Worm (Caenorhabditis elegans) whole organism, L1 larva: ENCODE results near the gene msp-59.

Experiments used
- C16A3.4 ChIP-seq: fragments of 150-350 bp; optimal IDR thresholded peaks from 2 replicates; lab custom pipeline; 2014; ENCODE audit warnings: missing biosample characterization, missing genetic modification characterization
- F16B12.6 ChIP-seq: fragments of 150-350 bp; optimal IDR thresholded peaks from 2 replicates; lab custom pipeline; 2014; ENCODE audit warnings: missing biosample characterization, missing genetic modification characterization
- aly-2 ChIP-seq: fragments of 150-350 bp; optimal IDR thresholded peaks from 2 replicates; lab custom pipeline; 2014; ENCODE audit warnings: missing biosample characterization, missing genetic modification characterization
- ama-1 ChIP-seq: fragments of 150-350 bp; optimal IDR thresholded peaks from 2 replicates; lab custom pipeline; 2014
- ceh-88 ChIP-seq: fragments of 200-800 bp; sonication (Bioruptor generic); IDR thresholded peaks from 2 replicates; pipeline ENCODE4 v1.3.6; 2022; ENCODE audit warnings: missing genetic modification characterization, missing compliant biosample characterization
- ceh-90 ChIP-seq: sonication (generic microtip); optimal IDR thresholded peaks from 2 replicates; lab custom pipeline; 2016; ENCODE audit warnings: missing genetic modification characterization, missing compliant biosample characterization
- dpl-1 ChIP-seq, 3 experiments: fragments of 150-350 bp in 2 of 3; sonication (generic microtip) in 1 of 3; optimal IDR thresholded peaks; 2 replicates each; lab custom pipeline; 2014 to 2017; ENCODE audit warnings: missing biosample characterization in 3 of 3, missing genetic modification characterization in 3 of 3, missing genetic modification reagents in 3 of 3
- efl-1 ChIP-seq, 4 experiments: fragments of 150-350 bp; optimal IDR thresholded peaks in 3 of 4; peaks in 1 of 4; 1 replicate in 1 of 4; 2 replicates in 3 of 4; lab custom pipeline; 2014; ENCODE audit warnings: missing biosample characterization in 2 of 4, missing genetic modification characterization in 2 of 4, missing genetic modification reagents in 2 of 4
- efl-3 ChIP-seq: fragments of 200-800 bp; sonication (Bioruptor generic); optimal IDR thresholded peaks from 2 replicates; lab custom pipeline; 2018; ENCODE audit warnings: mild to moderate bottlenecking, missing genetic modification characterization, missing compliant biosample characterization
- egl-13 ChIP-seq: sonication (generic microtip); optimal IDR thresholded peaks from 2 replicates; lab custom pipeline; 2016; ENCODE audit warnings: missing genotype, missing genetic modification reagents, missing genetic modification characterization, missing compliant biosample characterization
- egl-27 ChIP-seq, 2 experiments: fragments of 150-350 bp in 1 of 2; sonication (generic microtip); optimal IDR thresholded peaks; 3 replicates each; lab custom pipeline; 2017 to 2018; ENCODE audit warnings: missing biosample characterization in 2 of 2, missing genetic modification characterization in 2 of 2, missing genetic modification reagents in 2 of 2
- elt-2 ChIP-seq: sonication (generic microtip); optimal IDR thresholded peaks from 2 replicates; lab custom pipeline; 2016; ENCODE audit warnings: missing genetic modification characterization, mild to moderate bottlenecking, inconsistent platforms, missing compliant biosample characterization, missing genetic modification reagents
- ets-5 ChIP-seq: fragments of 200-800 bp; sonication (Bioruptor generic); IDR thresholded peaks from 2 replicates; pipeline ENCODE4 v1.3.6; 2022; ENCODE audit warnings: missing genetic modification characterization, missing compliant biosample characterization
- fkh-10 ChIP-seq: sonication (generic microtip); optimal IDR thresholded peaks from 2 replicates; lab custom pipeline; 2017; ENCODE audit warnings: missing biosample characterization, missing genetic modification reagents, missing genetic modification characterization
- fkh-8 ChIP-seq: sonication (generic microtip); optimal IDR thresholded peaks from 2 replicates; lab custom pipeline; 2016; ENCODE audit warnings: mild to moderate bottlenecking, missing genetic modification characterization, missing compliant biosample characterization
- fos-1 ChIP-seq: fragments of 150-350 bp; optimal IDR thresholded peaks from 2 replicates; lab custom pipeline; 2014; ENCODE audit warnings: missing biosample characterization, missing genetic modification characterization
- hlh-4 ChIP-seq: sonication (generic microtip); optimal IDR thresholded peaks from 2 replicates; lab custom pipeline; 2016; ENCODE audit warnings: mild to moderate bottlenecking, missing genetic modification characterization, missing compliant biosample characterization
- irx-1 ChIP-seq: sonication (generic microtip); optimal IDR thresholded peaks from 2 replicates; lab custom pipeline; 2016; ENCODE audit warnings: missing genetic modification characterization, missing compliant biosample characterization
- isw-1 ChIP-seq: fragments of 200-800 bp; sonication (Bioruptor generic); IDR thresholded peaks from 2 replicates; pipeline ENCODE4 v1.3.6; 2022; ENCODE audit warnings: missing genetic modification characterization, missing compliant biosample characterization
- lin-13 ChIP-seq: fragments of 150-350 bp; optimal IDR thresholded peaks from 2 replicates; lab custom pipeline; 2014; ENCODE audit warnings: missing biosample characterization, missing genetic modification reagents, missing genetic modification characterization
- lin-35 ChIP-seq, 2 experiments: fragments of 150-350 bp; optimal IDR thresholded peaks; 2 replicates each; lab custom pipeline; 2014; ENCODE audit warnings: missing biosample characterization in 2 of 2, missing genetic modification characterization in 2 of 2, missing genetic modification reagents in 2 of 2
- lir-3 ChIP-seq: sonication (generic microtip); optimal IDR thresholded peaks from 2 replicates; lab custom pipeline; 2016; ENCODE audit warnings: mild to moderate bottlenecking, missing genetic modification characterization, moderate library complexity, missing compliant biosample characterization; ENCODE audit not compliant: poor library complexity
- lsy-2 ChIP-seq, 2 experiments: fragments of 150-350 bp; optimal IDR thresholded peaks; 2 replicates each; lab custom pipeline; 2014; ENCODE audit warnings: missing biosample characterization in 2 of 2, missing genetic modification characterization in 2 of 2
- mab-9 ChIP-seq: fragments of 200-800 bp; sonication (Bioruptor generic); IDR thresholded peaks from 2 replicates; pipeline ENCODE4 v1.3.6; 2022; ENCODE audit warnings: missing genetic modification reagents, missing genetic modification characterization, missing compliant biosample characterization
- mdl-1 ChIP-seq, 2 experiments: fragments of 150-350 bp; optimal IDR thresholded peaks; 2 replicates each; lab custom pipeline; 2014 to 2017; ENCODE audit warnings: missing biosample characterization in 2 of 2, missing genetic modification characterization in 2 of 2, inconsistent platforms in 1 of 2
- mef-2 ChIP-seq: fragments of 150-350 bp; optimal IDR thresholded peaks from 2 replicates; lab custom pipeline; 2014; ENCODE audit warnings: missing biosample characterization, missing genetic modification characterization
- mep-1 ChIP-seq: fragments of 150-350 bp; optimal IDR thresholded peaks from 2 replicates; lab custom pipeline; 2014; ENCODE audit warnings: missing biosample characterization, missing genetic modification characterization
- nhr-19 ChIP-seq: fragments of 200-800 bp; sonication (Bioruptor generic); conservative IDR thresholded peaks from 2 replicates; pipeline ENCODE4 v1.3.6; 2022; ENCODE audit warnings: missing genetic modification characterization, missing compliant biosample characterization
- nhr-20 ChIP-seq: sonication (generic microtip); optimal IDR thresholded peaks from 2 replicates; lab custom pipeline; 2016; ENCODE audit warnings: mild to moderate bottlenecking, missing genetic modification characterization, missing compliant biosample characterization
- nhr-28 ChIP-seq: fragments of 150-350 bp; optimal IDR thresholded peaks from 2 replicates; lab custom pipeline; 2014; ENCODE audit warnings: missing biosample characterization, missing genetic modification characterization
- nhr-76 ChIP-seq: sonication (generic microtip); optimal IDR thresholded peaks from 2 replicates; lab custom pipeline; 2017; ENCODE audit warnings: missing biosample characterization, missing genetic modification characterization
- nhr-77 ChIP-seq: fragments of 150-350 bp; optimal IDR thresholded peaks from 2 replicates; lab custom pipeline; 2014; ENCODE audit warnings: missing biosample characterization, missing genetic modification characterization
- nhr-85 ChIP-seq: sonication (generic microtip); peaks from one replicate; lab custom pipeline; 2016; ENCODE audit warnings: missing genetic modification characterization, inconsistent platforms, missing compliant biosample characterization
- nhr-90 ChIP-seq: sonication (generic microtip); optimal IDR thresholded peaks from 2 replicates; lab custom pipeline; 2016; ENCODE audit warnings: mild to moderate bottlenecking, missing genetic modification characterization, missing compliant biosample characterization; ENCODE audit not compliant: poor library complexity
- pag-3 ChIP-seq: sonication (generic microtip); optimal IDR thresholded peaks from 2 replicates; lab custom pipeline; 2017; ENCODE audit warnings: missing genetic modification characterization, mild to moderate bottlenecking, missing compliant biosample characterization, antibody characterized with exemption, borderline replicate concordance; ENCODE audit not compliant: insufficient read depth
- pax-3 ChIP-seq: fragments of 200-800 bp; sonication (Bioruptor generic); optimal IDR thresholded peaks from 2 replicates; lab custom pipeline; 2018; ENCODE audit warnings: mild to moderate bottlenecking, missing genetic modification characterization, moderate library complexity, missing compliant biosample characterization
- rnt-1 ChIP-seq: sonication (generic microtip); optimal IDR thresholded peaks from 2 replicates; lab custom pipeline; 2016; ENCODE audit warnings: mild to moderate bottlenecking, missing genetic modification characterization, moderate library complexity, missing compliant biosample characterization
- snu-23 ChIP-seq: sonication (generic microtip); optimal IDR thresholded peaks from 2 replicates; lab custom pipeline; 2016; ENCODE audit warnings: missing genetic modification characterization, missing compliant biosample characterization
- sox-4 ChIP-seq: sonication (generic microtip); optimal IDR thresholded peaks from 2 replicates; lab custom pipeline; 2016; ENCODE audit warnings: missing genetic modification characterization, missing compliant biosample characterization
- sptf-1 ChIP-seq: fragments of 150-350 bp; optimal IDR thresholded peaks from 2 replicates; lab custom pipeline; 2014; ENCODE audit warnings: missing biosample characterization, missing genetic modification characterization
- sup-37 ChIP-seq: fragments of 200-800 bp; sonication (Bioruptor generic); optimal IDR thresholded peaks from 2 replicates; lab custom pipeline; 2018; ENCODE audit warnings: mild to moderate bottlenecking, missing genetic modification characterization, missing compliant biosample characterization
- swsn-7 ChIP-seq: sonication (generic microtip); optimal IDR thresholded peaks from 2 replicates; lab custom pipeline; 2016; ENCODE audit warnings: missing genetic modification characterization, missing compliant biosample characterization
- tbx-2 ChIP-seq: sonication (generic microtip); optimal IDR thresholded peaks from 2 replicates; lab custom pipeline; 2016; ENCODE audit warnings: missing genetic modification characterization, missing compliant biosample characterization
- tlp-1 ChIP-seq: fragments of 150-350 bp; optimal IDR thresholded peaks from 2 replicates; lab custom pipeline; 2014; ENCODE audit warnings: missing biosample characterization, missing genetic modification characterization
- unc-30 ChIP-seq: sonication (generic microtip); optimal IDR thresholded peaks from 2 replicates; lab custom pipeline; 2017; ENCODE audit warnings: missing biosample characterization, missing genetic modification characterization
- unc-98 ChIP-seq: fragments of 200-800 bp; sonication (Bioruptor generic); IDR thresholded peaks from 2 replicates; pipeline ENCODE4 v1.3.6; 2022; ENCODE audit warnings: missing genetic modification characterization, missing compliant biosample characterization
- vab-15 ChIP-seq: sonication (generic microtip); optimal IDR thresholded peaks from 2 replicates; lab custom pipeline; 2017; ENCODE audit warnings: missing genotype, mild to moderate bottlenecking, missing genetic modification characterization, missing compliant biosample characterization
- xbp-1 ChIP-seq: sonication (generic microtip); optimal IDR thresholded peaks from 2 replicates; lab custom pipeline; 2016; ENCODE audit warnings: missing genetic modification characterization, missing compliant biosample characterization
- zag-1 ChIP-seq: fragments of 150-350 bp; optimal IDR thresholded peaks from 2 replicates; lab custom pipeline; 2014; ENCODE audit warnings: missing biosample characterization, missing genetic modification characterization
- ztf-11 ChIP-seq, 2 experiments: sonication (generic microtip); optimal IDR thresholded peaks; 2 replicates each; lab custom pipeline; 2016 to 2017; ENCODE audit warnings: missing genetic modification characterization in 2 of 2, missing biosample characterization in 1 of 2, missing compliant biosample characterization in 1 of 2

The msp-59 gene

ce11 chrIV:5350480-5351193 lies 37.7 kb upstream of the msp-59 start, which contains the start of gene gba-4:
TSS of gene gba-4 (minus strand) at chrIV:5350897.
- TF ChIP-seq elt-2 (tag; lab: Kevin White, UChicago) = peak; percentile 78
- TF ChIP-seq, all 84 proteins: peak for 1; not testable (repeated sequence) for 83

DNA sequence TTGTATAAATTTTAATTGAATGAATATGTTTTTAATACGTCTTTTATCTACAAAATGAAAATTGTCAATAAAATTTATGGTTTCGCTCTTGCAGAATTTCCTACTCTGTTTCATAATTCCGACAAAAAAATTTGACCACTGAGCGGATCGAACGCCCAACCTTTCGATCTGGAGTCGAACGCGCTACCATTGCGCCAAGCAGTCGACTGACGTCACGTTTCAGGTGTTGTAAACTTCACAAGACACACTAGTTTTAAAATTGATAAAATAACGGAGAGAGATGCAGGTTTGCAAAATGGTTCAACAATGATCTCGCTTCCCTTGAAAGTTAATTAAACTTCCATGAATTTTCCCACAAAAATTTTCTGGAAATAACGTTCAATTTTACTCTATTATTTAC lies 31.3 kb upstream of the msp-59 start:
- TF ChIP-seq mep-1 (tag; lab: Kevin White, UChicago) (no peak), efl-1 (optimal IDR thresholded peaks at IDR 0.05; lab: Kevin White, UChicago) (no peak), efl-1 (GFP tag; optimal IDR thresholded peaks at IDR 0.05 in 1 of 2; lab: Kevin White, UChicago) (peak in 1 of 2 experiments; percentile 34), snu-23 (GFP tag; lab: Kevin White, UChicago) (peak; percentile 21), nhr-85 (tag; lab: Kevin White, UChicago) (peak; percentile 55), mef-2 (no peak), ceh-90 (tag; lab: Kevin White, UChicago) (no peak), fkh-10 (GFP tag; lab: Kevin White, UChicago) (no peak), dpl-1 (GFP tag; optimal IDR thresholded peaks at IDR 0.05; lab: Kevin White, UChicago) (no peak), aly-2 (tag; lab: Kevin White, UChicago) (no peak), nhr-20 (no peak), nhr-77 (tag; lab: Kevin White, UChicago) (no peak), sup-37 (GFP tag; lab: Kevin White, UChicago) (no peak), fos-1 (tag; lab: Kevin White, UChicago) (no peak), efl-3 (no peak), ceh-88 (GFP tag; lab: Robert Waterston, UW) (no peak), tbx-2 (no peak), xbp-1 (peak; percentile 10), zag-1 (tag; lab: Kevin White, UChicago) (no peak), tlp-1 (tag; lab: Kevin White, UChicago) (no peak), fkh-8 (no peak), lsy-2 (tag; optimal IDR thresholded peaks at IDR 0.05; lab: Kevin White, UChicago) (peak in 1 of 2 experiments; percentile 10), ets-5 (GFP tag; lab: Robert Waterston, UW) (no peak), lin-13 (GFP tag; lab: Kevin White, UChicago) (no peak), C16A3.4 (tag; lab: Kevin White, UChicago) (no peak), nhr-90 (peak; percentile 52), isw-1 (GFP tag; lab: Robert Waterston, UW) (no peak), F16B12.6 (tag; lab: Kevin White, UChicago) (no peak), lir-3 (tag; lab: Kevin White, UChicago) (no peak), ztf-11 (tag; optimal IDR thresholded peaks at IDR 0.05; lab: Kevin White, UChicago) (no peak), nhr-76 (tag; lab: Kevin White, UChicago) (no peak), nhr-28 (tag; lab: Kevin White, UChicago) (no peak), pax-3 (tag; lab: Kevin White, UChicago) (no peak), swsn-7 (no peak), irx-1 (tag; lab: Kevin White, UChicago) (no peak), sptf-1 (tag; lab: Kevin White, UChicago) (no peak), mdl-1 (tag; optimal IDR thresholded peaks at IDR 0.05; lab: Kevin White, UChicago) (no peak), egl-13 (tag; lab: Kevin White, UChicago) (no peak), mab-9 (GFP tag; lab: Robert Waterston, UW) (no peak), hlh-4 (tag; lab: Kevin White, UChicago) (no peak), lin-35 (GFP tag; optimal IDR thresholded peaks at IDR 0.05; lab: Kevin White, UChicago) (peak in 1 of 2 experiments; percentile 65), unc-98 (GFP tag; lab: Robert Waterston, UW) (no peak), nhr-19 (GFP tag; lab: Robert Waterston, UW) (no peak), pag-3 (tag; lab: Kevin White, UChicago) (no peak), sox-4 (tag; lab: Kevin White, UChicago) (no peak), unc-30 (tag; lab: Kevin White, UChicago) (no peak), rnt-1 (tag; lab: Kevin White, UChicago) (no peak), egl-27 (tag; optimal IDR thresholded peaks at IDR 0.05; lab: Kevin White, UChicago) (no peak), ama-1 (lab: Kevin White, UChicago) (no peak), vab-15 (no peak)
